Worm (Caenorhabditis elegans) whole organism, L3 larva: ENCODE measurements around the gene Y54E2A.8.

ENCODE experiments used
- ZK546.5 ChIP-seq: sonication (generic microtip); optimal IDR thresholded peaks from 2 replicates; lab custom pipeline; 2017; ENCODE audit warnings: missing biosample characterization, missing genetic modification characterization
- aly-2 ChIP-seq: fragments of 150-350 bp; optimal IDR thresholded peaks from 2 replicates; lab custom pipeline; 2014; ENCODE audit warnings: missing biosample characterization, missing genetic modification characterization
- ama-1 ChIP-seq: fragments of 150-350 bp; optimal IDR thresholded peaks from 2 replicates; lab custom pipeline; 2018
- fos-1 ChIP-seq: fragments of 150-350 bp; optimal IDR thresholded peaks from 2 replicates; lab custom pipeline; 2014; ENCODE audit warnings: missing biosample characterization, missing genetic modification characterization
- nfya-1 ChIP-seq: sonication (generic microtip); optimal IDR thresholded peaks from 2 replicates; lab custom pipeline; 2017; ENCODE audit warnings: missing genetic modification characterization, mild to moderate bottlenecking, missing compliant biosample characterization, antibody characterized with exemption, moderate library complexity; ENCODE audit not compliant: insufficient read depth
- nhr-12 ChIP-seq: fragments of 150-350 bp; optimal IDR thresholded peaks from 2 replicates; lab custom pipeline; 2014; ENCODE audit warnings: missing biosample characterization, missing genetic modification characterization
- nhr-43 ChIP-seq: sonication (generic microtip); optimal IDR thresholded peaks from 2 replicates; lab custom pipeline; 2016; ENCODE audit warnings: mild to moderate bottlenecking, missing genetic modification characterization, missing compliant biosample characterization; ENCODE audit not compliant: poor library complexity, severe bottlenecking
- nhr-76 ChIP-seq: fragments of 150-350 bp; sonication (generic microtip); optimal IDR thresholded peaks from 5 replicates; lab custom pipeline; 2014; ENCODE audit warnings: missing biosample characterization, missing genetic modification characterization
- pha-4 ChIP-seq: fragments of 150-350 bp; optimal IDR thresholded peaks from 2 replicates; lab custom pipeline; 2014; ENCODE audit warnings: missing biosample characterization, missing genetic modification reagents, missing genetic modification characterization
- snpc-4 ChIP-seq: fragments of 150-350 bp; optimal IDR thresholded peaks from 2 replicates; lab custom pipeline; 2014; ENCODE audit warnings: missing biosample characterization, missing genetic modification characterization
- ztf-4 ChIP-seq: fragments of 150-350 bp; optimal IDR thresholded peaks from 2 replicates; lab custom pipeline; 2014; ENCODE audit warnings: missing biosample characterization, missing genetic modification characterization

- TF ChIP-seq ztf-4 (no peak), nhr-43 (tag; lab: Kevin White, UChicago) (no peak), nhr-76 (tag; lab: Kevin White, UChicago) (no peak), nfya-1 (tag; lab: Kevin White, UChicago) (no peak), ama-1 (lab: Kevin White, UChicago) (no peak), aly-2 (tag; lab: Kevin White, UChicago) (no peak), snpc-4 (tag; lab: Kevin White, UChicago) (no peak), ZK546.5 (no peak), nhr-12 (tag; lab: Kevin White, UChicago) (no peak), fos-1 (tag; lab: Kevin White, UChicago) (no peak), pha-4 (tag; lab: Kevin White, UChicago) (no peak)
Measured at ce11 chrII:14733424-14733823, 44.7 kb upstream of the Y54E2A.8 start, which contains the start of gene glna-1.
